Worm (Caenorhabditis elegans) whole organism, late embryonic: ENCODE results near the gene cest-4.

ENCODE experiments used
- T23F11.4 ChIP-seq: fragments of 200-800 bp; sonication (Bioruptor generic); optimal IDR thresholded peaks from 2 replicates; lab custom pipeline; 2018; ENCODE audit warnings: mild to moderate bottlenecking, missing genetic modification characterization, missing compliant biosample characterization
- ama-1 ChIP-seq: fragments of 150-350 bp; optimal IDR thresholded peaks from 2 replicates; lab custom pipeline; 2014
- ceh-18 ChIP-seq: sonication (generic microtip); optimal IDR thresholded peaks from 2 replicates; lab custom pipeline; 2016; ENCODE audit warnings: missing genetic modification characterization, missing compliant biosample characterization
- elt-2 ChIP-seq: sonication (generic microtip); optimal IDR thresholded peaks from 2 replicates; lab custom pipeline; 2016; ENCODE audit warnings: missing genetic modification reagents, missing genetic modification characterization, missing compliant biosample characterization
- elt-4 ChIP-seq: sonication (generic microtip); optimal IDR thresholded peaks from 2 replicates; lab custom pipeline; 2016; ENCODE audit warnings: missing genetic modification characterization, missing compliant biosample characterization
- hlh-6 ChIP-seq: sonication (generic microtip); optimal IDR thresholded peaks from 2 replicates; lab custom pipeline; 2016; ENCODE audit warnings: missing genotype, missing genetic modification characterization, missing compliant biosample characterization
- nfya-1 ChIP-seq: sonication (generic microtip); optimal IDR thresholded peaks from 2 replicates; lab custom pipeline; 2017; ENCODE audit warnings: missing genetic modification characterization, mild to moderate bottlenecking, missing compliant biosample characterization, antibody characterized with exemption, moderate library complexity
- npax-4 ChIP-seq: sonication (generic microtip); optimal IDR thresholded peaks from 2 replicates; lab custom pipeline; 2016; ENCODE audit warnings: missing genetic modification characterization, missing compliant biosample characterization
- rnt-1 ChIP-seq: sonication (generic microtip); optimal IDR thresholded peaks from 2 replicates; lab custom pipeline; 2016; ENCODE audit warnings: missing genetic modification characterization, missing compliant biosample characterization
- sox-4 ChIP-seq: sonication (generic microtip); optimal IDR thresholded peaks from 2 replicates; lab custom pipeline; 2017; ENCODE audit warnings: mild to moderate bottlenecking, missing genetic modification characterization, inconsistent platforms, missing compliant biosample characterization
- ttx-3 ChIP-seq: sonication (generic microtip); optimal IDR thresholded peaks from 2 replicates; lab custom pipeline; 2016; ENCODE audit warnings: missing genetic modification reagents, missing genetic modification characterization, missing compliant biosample characterization
- unc-55 ChIP-seq: sonication (generic microtip); optimal IDR thresholded peaks from 2 replicates; lab custom pipeline; 2017; ENCODE audit warnings: missing biosample characterization, missing genetic modification reagents, missing genetic modification characterization

DNA sequence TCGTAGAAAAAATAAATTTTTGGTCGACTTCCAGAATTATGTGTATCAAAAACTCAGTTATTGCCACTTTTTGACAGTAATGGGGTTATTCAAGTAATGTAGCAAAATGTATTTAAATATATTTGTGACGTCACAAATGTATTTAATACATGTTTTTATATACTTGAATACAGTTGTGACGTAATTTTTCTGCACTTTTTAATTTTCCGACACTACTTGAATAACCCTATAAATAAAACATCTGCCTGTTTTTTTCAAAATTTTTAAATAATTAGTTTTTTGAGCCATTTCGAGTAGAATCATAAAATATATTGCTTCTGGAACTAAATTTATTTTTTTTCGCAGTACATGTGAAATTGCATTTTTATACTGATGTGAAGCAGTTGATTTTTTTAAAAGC is 1.2 kb upstream of the cest-4 start:
- TF ChIP-seq elt-4 (tag; lab: Kevin White, UChicago), result no peak
- no peak for TF ChIP-seq ama-1
- no peak for TF ChIP-seq sox-4 (tag; lab: Kevin White, UChicago)
- TF ChIP-seq ceh-18 (tag; lab: Kevin White, UChicago), result no peak
- TF ChIP-seq nfya-1 (tag; lab: Kevin White, UChicago), result no peak
- no peak for TF ChIP-seq hlh-6 (tag; lab: Kevin White, UChicago)
- no peak for TF ChIP-seq ttx-3
- no peak for TF ChIP-seq rnt-1 (tag; lab: Kevin White, UChicago)
- no peak for TF ChIP-seq elt-2 (tag; lab: Kevin White, UChicago)
- no peak for TF ChIP-seq unc-55
- TF ChIP-seq npax-4, result no peak
- TF ChIP-seq T23F11.4, result no peak
